Fruit fly (Drosophila melanogaster) whole organism, wandering third instar larva: ENCODE measurements around the gene eIF2gamma.

Source experiments
- Abd-B ChIP-seq: fragments of >200 bp; optimal IDR thresholded peaks from 2 replicates; lab custom pipeline; 2017; ENCODE audit warnings: missing biosample characterization, missing genetic modification characterization
- CG32264 ChIP-seq: fragments of 200-800 bp; sonication (Bioruptor generic); optimal IDR thresholded peaks from 2 replicates; lab custom pipeline; 2016; ENCODE audit warnings: missing biosample characterization, missing genetic modification characterization
- CG9705 ChIP-seq: fragments of 200-800 bp; sonication (Bioruptor generic); optimal IDR thresholded peaks from 2 replicates; lab custom pipeline; 2018; ENCODE audit warnings: missing biosample characterization, mild to moderate bottlenecking, missing genetic modification characterization
- CrebA ChIP-seq: fragments of 200-800 bp; sonication (Bioruptor generic); optimal IDR thresholded peaks from 2 replicates; lab custom pipeline; 2016; ENCODE audit warnings: missing biosample characterization, mild to moderate bottlenecking, missing genetic modification characterization, borderline replicate concordance
- Dfd ChIP-seq: fragments of >200 bp; optimal IDR thresholded peaks from 2 replicates; lab custom pipeline; 2017; ENCODE audit warnings: missing biosample characterization, missing genetic modification characterization
- Dif ChIP-seq: fragments of 200-275, 200-300 bp; sonication (Bioruptor generic); optimal IDR thresholded peaks from 2 replicates; lab custom pipeline; 2018; ENCODE audit warnings: missing biosample characterization, missing genetic modification characterization; ENCODE audit not compliant: partially characterized antibody
- GATAd ChIP-seq: sonication (Bioruptor generic); optimal IDR thresholded peaks from 2 replicates; lab custom pipeline; 2016; ENCODE audit warnings: missing biosample characterization, missing genetic modification characterization
- HLH106 ChIP-seq: fragments of 200-800 bp; optimal IDR thresholded peaks from 3 replicates; lab custom pipeline; 2019; ENCODE audit warnings: missing biosample characterization, mild to moderate bottlenecking, missing genetic modification characterization, moderate library complexity
- Hnf4 ChIP-seq: fragments of 200-800 bp; sonication (Bioruptor generic); optimal IDR thresholded peaks from 2 replicates; lab custom pipeline; 2016; ENCODE audit warnings: missing biosample characterization, mild to moderate bottlenecking, missing genetic modification characterization
- Hr78 ChIP-seq: fragments of >200 bp; optimal IDR thresholded peaks from 2 replicates; lab custom pipeline; 2017; ENCODE audit warnings: missing biosample characterization, missing genetic modification characterization
- Hr83 ChIP-seq: fragments of 200-300 bp; sonication (Bioruptor generic); optimal IDR thresholded peaks from 2 replicates; lab custom pipeline; 2016; ENCODE audit warnings: missing biosample characterization, mild to moderate bottlenecking, missing genetic modification characterization, moderate library complexity; ENCODE audit not compliant: poor library complexity, severe bottlenecking
- Jra ChIP-seq: sonication (Bioruptor generic); optimal IDR thresholded peaks from 2 replicates; lab custom pipeline; 2016; ENCODE audit warnings: missing biosample characterization, missing genetic modification characterization
- Mio ChIP-seq: sonication (Bioruptor generic); optimal IDR thresholded peaks from 2 replicates; lab custom pipeline; 2016; ENCODE audit warnings: missing biosample characterization, missing genetic modification characterization
- Myc ChIP-seq: fragments of >200 bp; optimal IDR thresholded peaks from 2 replicates; lab custom pipeline; 2017
- N ChIP-seq: fragments of >200 bp; optimal IDR thresholded peaks from 2 replicates; lab custom pipeline; 2018; ENCODE audit warnings: missing biosample characterization, missing external identifiers, missing genetic modification characterization
- OdsH ChIP-seq: fragments of 200-800 bp; sonication (Bioruptor generic); optimal IDR thresholded peaks from 2 replicates; lab custom pipeline; 2016; ENCODE audit warnings: missing biosample characterization, mild to moderate bottlenecking, missing genetic modification characterization
- Rel ChIP-seq, 2 experiments: fragments of 200-800 bp; sonication (Bioruptor generic) in 1 of 2; optimal IDR thresholded peaks; 2 replicates in 1 of 2; 3 replicates in 1 of 2; lab custom pipeline; 2016 to 2019; ENCODE audit warnings: mild to moderate bottlenecking in 2 of 2, missing biosample characterization in 2 of 2, missing genetic modification characterization in 2 of 2, moderate library complexity in 1 of 2
- Sp1 ChIP-seq: fragments of 200-800 bp; sonication (Bioruptor generic); optimal IDR thresholded peaks from 3 replicates; lab custom pipeline; 2019; ENCODE audit warnings: missing biosample characterization, mild to moderate bottlenecking, missing genetic modification characterization, moderate library complexity
- Vsx2 ChIP-seq: fragments of 200-300, 225-300 bp; sonication (Bioruptor generic); optimal IDR thresholded peaks from 2 replicates; lab custom pipeline; 2018; ENCODE audit warnings: missing biosample characterization, missing genetic modification characterization; ENCODE audit not compliant: partially characterized antibody
- br ChIP-seq: fragments of 200-800 bp; sonication (Bioruptor generic); optimal IDR thresholded peaks from 2 replicates; lab custom pipeline; 2016; ENCODE audit warnings: missing biosample characterization, missing genetic modification characterization
- brk ChIP-seq: fragments of 200-800 bp; sonication (Bioruptor generic); optimal IDR thresholded peaks from 2 replicates; lab custom pipeline; 2016; ENCODE audit warnings: missing biosample characterization, mild to moderate bottlenecking, missing genetic modification characterization
- dl ChIP-seq, 2 experiments: fragments of 175-275, 200-275 bp in 1 of 2; fragments of 200-275 bp in 1 of 2; sonication (Bioruptor generic); optimal IDR thresholded peaks; lab custom pipeline; 2018; ENCODE audit warnings: mild to moderate bottlenecking in 2 of 2, missing biosample characterization in 2 of 2, missing genetic modification characterization in 2 of 2, moderate library complexity in 2 of 2; ENCODE audit not compliant: partially characterized antibody in 2 of 2, insufficient read depth in 1 of 2
- dmrt93B ChIP-seq: fragments of 200-800 bp; sonication (Bioruptor generic); optimal IDR thresholded peaks from 2 replicates; lab custom pipeline; 2018; ENCODE audit warnings: missing biosample characterization, mild to moderate bottlenecking, missing genetic modification characterization
- dsf ChIP-seq: sonication (Bioruptor generic); optimal IDR thresholded peaks from 2 replicates; lab custom pipeline; 2016; ENCODE audit warnings: missing biosample characterization, missing genetic modification characterization, borderline replicate concordance
- ey ChIP-seq: fragments of 200-800 bp; sonication (Bioruptor generic); optimal IDR thresholded peaks from 2 replicates; lab custom pipeline; 2016; ENCODE audit warnings: missing biosample characterization, missing genetic modification characterization
- foxo ChIP-seq, 2 experiments: fragments of 200-800 bp; sonication (Bioruptor generic); optimal IDR thresholded peaks; 2 replicates in 1 of 2; 3 replicates in 1 of 2; lab custom pipeline; 2016 to 2017; ENCODE audit warnings: missing biosample characterization in 2 of 2, missing genetic modification characterization in 2 of 2
- fru ChIP-seq: fragments of 200-800 bp; sonication (Bioruptor generic); optimal IDR thresholded peaks from 3 replicates; lab custom pipeline; 2016; ENCODE audit warnings: missing biosample characterization, mild to moderate bottlenecking, missing genetic modification characterization
- h ChIP-seq: fragments of 200-800 bp; sonication (Bioruptor generic); optimal IDR thresholded peaks from 3 replicates; lab custom pipeline; 2016; ENCODE audit warnings: missing biosample characterization, mild to moderate bottlenecking, missing genetic modification characterization
- jim ChIP-seq: fragments of 175-275, 200-325 bp; sonication (Bioruptor generic); optimal IDR thresholded peaks from 2 replicates; lab custom pipeline; 2016; ENCODE audit warnings: missing biosample characterization, mild to moderate bottlenecking, missing genetic modification characterization
- lola ChIP-seq: fragments of >200 bp; optimal IDR thresholded peaks from 2 replicates; lab custom pipeline; 2017; ENCODE audit warnings: missing biosample characterization, missing genetic modification characterization
- pan ChIP-seq: fragments of >200 bp; optimal IDR thresholded peaks from 2 replicates; lab custom pipeline; 2017
- psq ChIP-seq: fragments of 200-800 bp; sonication (Bioruptor generic); optimal IDR thresholded peaks from 3 replicates; lab custom pipeline; 2017; ENCODE audit warnings: missing biosample characterization, mild to moderate bottlenecking, missing genetic modification characterization, moderate library complexity
- rgr ChIP-seq: fragments of 200-800 bp; sonication (Bioruptor generic); optimal IDR thresholded peaks from 3 replicates; lab custom pipeline; 2016; ENCODE audit warnings: missing biosample characterization, mild to moderate bottlenecking, missing genetic modification characterization
- sage ChIP-seq: fragments of 200-800 bp; sonication (Bioruptor generic); optimal IDR thresholded peaks from 2 replicates; lab custom pipeline; 2016; ENCODE audit warnings: missing biosample characterization, mild to moderate bottlenecking, missing genetic modification characterization
- sv ChIP-seq: fragments of 200-800 bp; sonication (Bioruptor generic); optimal IDR thresholded peaks from 3 replicates; lab custom pipeline; 2016; ENCODE audit warnings: missing biosample characterization, missing genetic modification characterization
- tai ChIP-seq: sonication (Bioruptor generic); optimal IDR thresholded peaks from 2 replicates; lab custom pipeline; 2016; ENCODE audit warnings: missing biosample characterization, missing genetic modification characterization
- usp ChIP-seq: fragments of >200 bp; optimal IDR thresholded peaks from 2 replicates; lab custom pipeline; 2017; ENCODE audit warnings: missing biosample characterization, missing genetic modification characterization
- woc ChIP-seq: sonication (Bioruptor generic); optimal IDR thresholded peaks from 2 replicates; lab custom pipeline; 2016; ENCODE audit warnings: missing biosample characterization, mild to moderate bottlenecking, missing genetic modification characterization

Gene eIF2gamma

DNA sequence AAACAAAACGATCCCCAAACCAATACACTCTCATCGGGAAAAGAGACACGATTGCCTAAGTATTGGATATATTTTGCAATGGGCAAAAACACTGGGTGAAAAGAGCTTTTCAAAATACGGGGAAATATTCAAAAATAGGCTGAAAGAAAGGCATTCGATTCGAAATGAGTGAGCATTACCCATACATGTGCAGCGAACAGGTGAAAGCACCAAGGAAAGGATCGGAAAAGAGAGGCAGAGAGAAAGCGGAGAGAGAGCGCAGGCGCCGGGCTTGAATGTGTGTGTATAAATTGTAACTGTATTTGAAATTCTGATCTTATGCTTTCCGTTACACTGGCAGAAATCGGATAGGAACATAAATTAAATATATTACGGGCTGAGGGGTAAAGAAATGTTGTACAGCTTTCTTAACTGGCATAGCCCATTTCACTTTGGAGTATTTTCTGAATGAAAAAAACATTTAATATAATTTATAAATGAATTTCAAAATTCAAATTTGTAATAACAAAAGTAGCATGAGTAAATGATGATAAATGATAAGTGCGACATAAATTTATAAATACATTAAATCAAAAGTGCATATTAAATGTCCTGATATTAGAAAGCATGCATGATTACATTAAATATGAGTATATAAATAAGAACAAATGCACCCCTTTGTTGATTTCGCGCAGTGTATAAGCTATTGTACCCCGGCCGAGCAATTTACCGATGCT is 17.5 kb upstream of the eIF2gamma start (continued):
- no peak for TF ChIP-seq Hr83 (GFP tag; lab: Kevin White, UChicago)
- TF ChIP-seq N (GFP tag; lab: Kevin White, UChicago) = no peak
- TF ChIP-seq woc (GFP tag; lab: Kevin White, UChicago) = peak; percentile 24
- TF ChIP-seq Vsx2 = no peak
- peak; percentile 51 for TF ChIP-seq dmrt93B (GFP tag; lab: Kevin White, UChicago)
- no peak for TF ChIP-seq CrebA (GFP tag; lab: Kevin White, UChicago)
- no peak for TF ChIP-seq dsf
- TF ChIP-seq Myc (lab: Kevin White, UChicago) = no peak
- peak; percentile 33 for TF ChIP-seq br (GFP tag; lab: Kevin White, UChicago)
- TF ChIP-seq pan = no peak

DNA sequence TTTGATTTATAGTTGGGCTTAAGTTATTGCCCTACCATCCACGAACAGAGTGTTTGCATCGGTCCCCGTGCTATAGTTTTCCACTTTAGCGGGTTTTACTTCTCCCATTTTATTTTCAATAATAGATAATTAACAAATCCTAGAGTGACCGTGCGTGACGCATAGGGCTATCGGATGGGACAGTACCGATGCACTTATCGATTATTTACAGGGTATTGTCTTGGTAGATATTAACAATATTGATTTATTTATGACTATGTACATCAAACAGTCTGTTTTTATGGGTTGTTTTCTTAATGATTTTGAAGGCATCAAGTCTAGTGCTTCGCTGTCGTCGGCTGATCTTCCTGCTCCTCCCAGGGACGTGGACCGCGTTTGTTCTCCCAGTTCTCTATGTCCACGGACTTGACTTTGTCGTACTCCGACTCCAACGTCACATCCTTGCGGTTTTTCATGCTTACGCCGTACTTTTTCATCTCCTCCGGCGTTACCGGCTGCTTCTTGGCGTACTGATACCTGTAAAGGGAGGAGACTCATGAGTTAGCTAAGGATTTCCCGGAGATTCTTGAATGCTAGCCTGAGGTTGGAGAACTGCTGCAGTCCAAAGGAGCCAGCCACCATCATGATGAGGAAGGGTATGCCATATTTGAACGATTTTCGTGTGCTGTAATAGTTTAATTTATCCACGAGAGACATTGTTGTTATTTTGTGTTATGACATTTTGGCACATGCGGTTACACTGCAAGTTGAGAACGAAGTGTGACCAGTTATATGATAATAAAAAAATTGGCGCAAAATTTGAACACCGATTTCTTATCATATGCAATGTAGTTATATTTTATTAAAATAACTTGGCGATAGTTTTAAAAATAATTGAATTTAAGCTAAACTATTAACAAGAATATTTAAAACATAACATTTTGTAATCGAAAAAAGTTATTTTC is 14.9 kb upstream of the eIF2gamma start, which contains the start of the genes MRG15 and Tm1:
TSS of gene MRG15 (minus strand) at position 184 of the 944 bp plus-strand sequence.
TSS of gene Tm1 (plus strand) at position 295 of the 944 bp plus-strand sequence.
- peak; percentile 5 for TF ChIP-seq Hnf4 (GFP tag; lab: Kevin White, UChicago)
- peak; percentile 60 for TF ChIP-seq rgr
- TF ChIP-seq Abd-B (GFP tag; lab: Kevin White, UChicago) = no peak
- TF ChIP-seq Rel (GFP tag; optimal IDR thresholded peaks at IDR 0.05; lab: Kevin White, UChicago) = no peak
- TF ChIP-seq Rel (tag; optimal IDR thresholded peaks at IDR 0.05; lab: Kevin White, UChicago) = peak; percentile 1
- TF ChIP-seq, all 38 proteins: peak for 3

DNA sequence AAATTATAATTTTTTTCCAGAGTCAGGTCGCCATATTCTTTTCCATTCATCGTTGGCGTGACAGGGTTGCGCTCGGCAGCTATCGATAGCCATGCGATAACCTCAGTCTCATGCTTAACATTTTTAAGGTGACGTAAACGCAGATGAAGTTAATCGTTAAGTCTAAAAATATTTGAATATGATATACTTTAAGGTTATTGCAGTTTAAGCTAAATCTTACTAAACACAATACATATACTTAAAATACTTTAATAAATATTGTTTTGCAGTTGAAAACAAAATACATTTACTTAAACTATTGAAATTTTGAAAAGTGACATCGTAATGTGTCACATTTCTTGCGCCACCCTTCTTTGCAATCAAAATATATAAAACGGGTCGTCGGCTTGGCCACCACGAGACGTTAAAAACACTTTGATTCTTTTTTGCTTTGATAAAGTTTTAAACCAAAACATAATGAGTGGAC is 11.9 kb upstream of the eIF2gamma start, which contains the start of the genes Cp190 and CG4338:
TSS of gene Cp190 (minus strand) at position 84 of the 466 bp plus-strand sequence.
TSS of gene CG4338 (plus strand) at position 365 of the 466 bp plus-strand sequence.
- peak; percentile 90 for TF ChIP-seq dsf
- peak; percentile 97 for TF ChIP-seq h (GFP tag; lab: Kevin White, UChicago)
- TF ChIP-seq Dfd (GFP tag; lab: Kevin White, UChicago) = no peak
- TF ChIP-seq jim (GFP tag; lab: Kevin White, UChicago) = no peak
- peak; percentile 94 for TF ChIP-seq br (GFP tag; lab: Kevin White, UChicago)
- no peak for TF ChIP-seq sage
- peak; percentile 95 for TF ChIP-seq ey
- TF ChIP-seq dl (GFP tag; optimal IDR thresholded peaks at IDR 0.05; lab: Kevin White, UChicago; ENCODE audit: insufficient read depth in 1 of 2, partially characterized antibody in 2 of 2) = no peak
- TF ChIP-seq CG9705 (GFP tag; lab: Kevin White, UChicago) = peak; percentile 98
- TF ChIP-seq psq = peak; percentile 95
- no peak for TF ChIP-seq N (GFP tag; lab: Kevin White, UChicago)
- TF ChIP-seq lola (GFP tag; lab: Kevin White, UChicago) = no peak
- TF ChIP-seq Mio (GFP tag; lab: Kevin White, UChicago) = peak; percentile 48
- no peak for TF ChIP-seq usp (GFP tag; lab: Kevin White, UChicago)
- TF ChIP-seq sv = peak; percentile 92
- peak; percentile 78 for TF ChIP-seq Rel (GFP tag; optimal IDR thresholded peaks at IDR 0.05; lab: Kevin White, UChicago)
- peak; percentile 92 for TF ChIP-seq Rel (tag; optimal IDR thresholded peaks at IDR 0.05; lab: Kevin White, UChicago)
- peak; percentile 97 for TF ChIP-seq woc (GFP tag; lab: Kevin White, UChicago)
- TF ChIP-seq HLH106 (tag; lab: Kevin White, UChicago) = peak; percentile 99
- TF ChIP-seq Abd-B (GFP tag; lab: Kevin White, UChicago) = no peak
- no peak for TF ChIP-seq GATAd (GFP tag; lab: Kevin White, UChicago)
- TF ChIP-seq Jra = peak; percentile 80
- peak; percentile 99 for TF ChIP-seq Sp1 (GFP tag; lab: Kevin White, UChicago)
- no peak for TF ChIP-seq Hnf4 (GFP tag; lab: Kevin White, UChicago)
- peak; percentile 98 for TF ChIP-seq rgr
- peak; percentile 85 for TF ChIP-seq CG32264
- no peak for TF ChIP-seq pan
- no peak for TF ChIP-seq Dif (GFP tag; lab: Kevin White, UChicago)
- TF ChIP-seq Hr78 = no peak
- TF ChIP-seq foxo (GFP tag; optimal IDR thresholded peaks at IDR 0.05; lab: Kevin White, UChicago) = peak; percentile 64 to 98
- peak; percentile 96 for TF ChIP-seq fru (GFP tag; lab: Kevin White, UChicago)
- peak; percentile 97 for TF ChIP-seq dmrt93B (GFP tag; lab: Kevin White, UChicago)
- peak; percentile 96 for TF ChIP-seq OdsH (GFP tag; lab: Kevin White, UChicago)
- TF ChIP-seq Vsx2 = no peak
- TF ChIP-seq brk = no peak
- TF ChIP-seq Hr83 (GFP tag; lab: Kevin White, UChicago) = peak; percentile 69
- TF ChIP-seq tai (GFP tag; lab: Kevin White, UChicago) = no peak
- TF ChIP-seq Myc (lab: Kevin White, UChicago) = peak; percentile 34
- TF ChIP-seq CrebA (GFP tag; lab: Kevin White, UChicago) = no peak
